Fruit fly (Drosophila melanogaster): ENCODE measurements around the gene Ilp8.

Gene Ilp8

dm6 chr3L:17007041-17007471 lies 24.8 kb downstream of the Ilp8 start (continued):
- TF ChIP-seq unpg (GFP tag; optimal IDR thresholded peaks at IDR 0.05) (peak; percentile 42), CG7271 (tag; optimal IDR thresholded peaks at IDR 0.05) (no peak), Oli (tag; optimal IDR thresholded peaks at IDR 0.05) (peak; percentile 17), CG17829 (tag; optimal IDR thresholded peaks at IDR 0.05) (no peak), hbn (GFP tag; IDR thresholded peaks at IDR 0.05; ENCODE audit: partially characterized antibody) (no peak), ken (GFP tag; IDR thresholded peaks at IDR 0.05) (no peak), nerfin-1 (tag; optimal IDR thresholded peaks at IDR 0.05) (no peak), bcd (GFP tag; optimal IDR thresholded peaks at IDR 0.05) (peak; percentile 25), Poxn (GFP tag; IDR thresholded peaks at IDR 0.05) (no peak), CG9437 (GFP tag; optimal IDR thresholded peaks at IDR 0.05) (peak; percentile 39), Gug (GFP tag; IDR thresholded peaks at IDR 0.05) (peak; percentile 37; the same call in 2 of the 4 replicates), Nf-YC (tag; optimal IDR thresholded peaks at IDR 0.05) (no peak), PHDP (tag; optimal IDR thresholded peaks at IDR 0.05) (peak; percentile 36), pan (optimal IDR thresholded peaks at IDR 0.05) (no peak), pan (GFP tag; optimal IDR thresholded peaks at IDR 0.05 in 1 of 2, IDR thresholded peaks at IDR 0.05 in 1 of 2) (peak in 1 of 2 experiments; percentile 32), Trl (optimal IDR thresholded peaks at IDR 0.05) (no peak), Trl (GFP tag; optimal IDR thresholded peaks at IDR 0.05) (no peak), gce (GFP tag; IDR thresholded peaks at IDR 0.05) (no peak), CG3407 (GFP tag; optimal IDR thresholded peaks at IDR 0.05) (no peak), lola (GFP tag; optimal IDR thresholded peaks at IDR 0.05) (no peak), bigmax (GFP tag; optimal IDR thresholded peaks at IDR 0.05) (no peak), jigr1 (GFP tag; IDR thresholded peaks at IDR 0.05) (no peak), scrt (GFP tag; optimal IDR thresholded peaks at IDR 0.05) (no peak), CG2712 (tag; optimal IDR thresholded peaks at IDR 0.05) (peak; percentile 40), odd (GFP tag; optimal IDR thresholded peaks at IDR 0.05) (no peak), NC2β (GFP tag; optimal IDR thresholded peaks at IDR 0.05) (no peak), CG2889 (GFP tag; IDR thresholded peaks at IDR 0.05) (no peak), CG4854 (GFP tag; optimal IDR thresholded peaks at IDR 0.05) (no peak), Optix (GFP tag; IDR thresholded peaks at IDR 0.05) (peak; percentile 34; the same call in 1 of the 3 replicates), CG12299 (tag; optimal IDR thresholded peaks at IDR 0.05) (no peak), CG3163 (GFP tag; optimal IDR thresholded peaks at IDR 0.05) (no peak), Hr39 (optimal IDR thresholded peaks at IDR 0.05) (no peak), pfk (GFP tag; optimal IDR thresholded peaks at IDR 0.05) (no peak), CG4360 (GFP tag; IDR thresholded peaks at IDR 0.05) (no peak), Hsf (GFP tag; optimal IDR thresholded peaks at IDR 0.05) (no peak), Vsx1 (GFP tag; optimal IDR thresholded peaks at IDR 0.05) (no peak), hkb (optimal IDR thresholded peaks at IDR 0.05) (no peak), hkb (GFP tag; IDR thresholded peaks at IDR 0.05) (peak; percentile 44; the same call in 1 of the 2 replicates), TFAM (GFP tag; optimal IDR thresholded peaks at IDR 0.05) (no peak), Mrtf (GFP tag; IDR thresholded peaks at IDR 0.05) (no peak), fru (optimal IDR thresholded peaks at IDR 0.05) (no peak), CG2199 (GFP tag; IDR thresholded peaks at IDR 0.05) (peak; percentile 36; the same call in 1 of the 3 replicates), CG12769 (tag; optimal IDR thresholded peaks at IDR 0.05) (peak; percentile 31), fd3F (GFP tag; optimal IDR thresholded peaks at IDR 0.05) (no peak), vnd (GFP tag; IDR thresholded peaks at IDR 0.05; ENCODE audit: partially characterized antibody) (no peak), kah (GFP tag; optimal IDR thresholded peaks at IDR 0.05) (no peak), exex (tag; optimal IDR thresholded peaks at IDR 0.05) (peak; percentile 28), CG32767 (GFP tag; IDR thresholded peaks at IDR 0.05) (no peak), salm (tag; optimal IDR thresholded peaks at IDR 0.05) (no peak), CG9797 (GFP tag; optimal IDR thresholded peaks at IDR 0.05) (no peak), stc (GFP tag; IDR thresholded peaks at IDR 0.05) (no peak), cwo (GFP tag; optimal IDR thresholded peaks at IDR 0.05) (peak; percentile 85), vvl (GFP tag; IDR thresholded peaks at IDR 0.05) (peak; percentile 53; the same call in 1 of the 2 replicates)
